Fruit fly (Drosophila melanogaster): Measurements from ENCODE around the gene Glos.

- TF ChIP-seq CG8159 (tag; optimal IDR thresholded peaks at IDR 0.05) (no peak), CG13204 (GFP tag; optimal IDR thresholded peaks at IDR 0.05) (no peak), EcR (GFP tag; optimal IDR thresholded peaks at IDR 0.05) (no peak), CG32121 (GFP tag; IDR thresholded peaks at IDR 0.05) (no peak), Snoo (tag; optimal IDR thresholded peaks at IDR 0.05) (no peak), CG17806 (tag; optimal IDR thresholded peaks at IDR 0.05) (no peak)
These were observed 31.3 kb downstream of the Glos start for dm6 chrX:3967613-3968012.
